Fruit fly (Drosophila melanogaster) whole organism, prepupa: ENCODE data around the gene CG45066.

Source experiments
- Blimp-1 ChIP-seq: fragments of 200-800 bp; sonication (Bioruptor generic); optimal IDR thresholded peaks from 3 replicates; lab custom pipeline; 2017; ENCODE audit warnings: missing biosample characterization, missing genetic modification characterization, mild to moderate bottlenecking, moderate library complexity, missing genetic modification reagents
- CG10669 ChIP-seq: fragments of 200-800 bp; sonication (Bioruptor generic); optimal IDR thresholded peaks from 3 replicates; lab custom pipeline; 2018; ENCODE audit warnings: missing biosample characterization, mild to moderate bottlenecking, missing genetic modification characterization, moderate library complexity
- CG11294 ChIP-seq: fragments of 200-800 bp; sonication (Bioruptor generic); IDR thresholded peaks from 2 replicates; pipeline ENCODE4 v1.3.6; 2022; ENCODE audit warnings: missing biosample characterization, missing genetic modification characterization
- CG11762 ChIP-seq: fragments of 200-800 bp; sonication (Bioruptor generic); optimal IDR thresholded peaks from 3 replicates; lab custom pipeline; 2016; ENCODE audit warnings: missing biosample characterization, missing genetic modification characterization; ENCODE audit not compliant: insufficient read depth
- CG11902 ChIP-seq: fragments of 200-800 bp; sonication (Bioruptor generic); optimal IDR thresholded peaks from 3 replicates; lab custom pipeline; 2016; ENCODE audit warnings: missing biosample characterization, missing genetic modification characterization
- CG15336 ChIP-seq: fragments of 200-800 bp; sonication (Bioruptor generic); IDR thresholded peaks from 2 replicates; pipeline ENCODE4 v1.3.6; 2022; ENCODE audit warnings: missing biosample characterization, missing genetic modification characterization
- CG1621 ChIP-seq: fragments of 200-800 bp; sonication (Bioruptor generic); optimal IDR thresholded peaks from 3 replicates; lab custom pipeline; 2018; ENCODE audit warnings: missing biosample characterization, mild to moderate bottlenecking, missing genetic modification characterization
- CG16779 ChIP-seq: fragments of 200-800 bp; sonication (Bioruptor generic); optimal IDR thresholded peaks from 3 replicates; lab custom pipeline; 2017; ENCODE audit warnings: missing biosample characterization, mild to moderate bottlenecking, missing genetic modification characterization
- CG3032 ChIP-seq: fragments of 200-800 bp; optimal IDR thresholded peaks from 2 replicates; lab custom pipeline; 2019; ENCODE audit warnings: missing biosample characterization, mild to moderate bottlenecking, missing genetic modification characterization, moderate library complexity
- CG31627 ChIP-seq: fragments of 200-800 bp; sonication (Bioruptor generic); optimal IDR thresholded peaks from 3 replicates; lab custom pipeline; 2016; ENCODE audit warnings: missing biosample characterization, missing genetic modification characterization
- CG32006 ChIP-seq: fragments of 200-800 bp; sonication (Bioruptor generic); optimal IDR thresholded peaks from 3 replicates; lab custom pipeline; 2017; ENCODE audit warnings: missing biosample characterization, mild to moderate bottlenecking, missing genetic modification characterization
- CG34406 ChIP-seq: fragments of 200-800 bp; sonication (Bioruptor generic); optimal IDR thresholded peaks from 3 replicates; lab custom pipeline; 2016; ENCODE audit warnings: missing biosample characterization, missing genetic modification characterization
- CG3919 ChIP-seq: fragments of 200-800 bp; sonication (Bioruptor generic); optimal IDR thresholded peaks from 3 replicates; lab custom pipeline; 2016; ENCODE audit warnings: missing biosample characterization, missing genetic modification characterization
- CG6163 ChIP-seq: fragments of 200-800 bp; sonication (Bioruptor generic); IDR thresholded peaks from 3 replicates; pipeline ENCODE4 v1.3.6; 2022; ENCODE audit warnings: missing biosample characterization, missing genetic modification characterization
- CG6276 ChIP-seq: fragments of 200-800 bp; sonication (Bioruptor generic); optimal IDR thresholded peaks from 2 replicates; lab custom pipeline; 2017; ENCODE audit warnings: missing biosample characterization, mild to moderate bottlenecking, missing genetic modification characterization
- CG6792 ChIP-seq: fragments of 200-800 bp; sonication (Bioruptor generic); optimal IDR thresholded peaks from 3 replicates; lab custom pipeline; 2016; ENCODE audit warnings: missing biosample characterization, missing genetic modification characterization
- CG6854 ChIP-seq: fragments of 200-800 bp; sonication (Bioruptor generic); optimal IDR thresholded peaks from 2 replicates; lab custom pipeline; 2017; ENCODE audit warnings: missing biosample characterization, mild to moderate bottlenecking, missing genetic modification characterization
- CG7368 ChIP-seq: fragments of 200-800 bp; sonication (Bioruptor generic); optimal IDR thresholded peaks from 3 replicates; lab custom pipeline; 2016; ENCODE audit warnings: missing biosample characterization, missing genetic modification characterization
- CG8119 ChIP-seq: fragments of 200-800 bp; sonication (Bioruptor generic); IDR thresholded peaks from 3 replicates; pipeline ENCODE4 v1.3.6; 2022; ENCODE audit warnings: missing biosample characterization, missing genetic modification characterization
- CG8319 ChIP-seq: fragments of 200-800 bp; sonication (Bioruptor generic); optimal IDR thresholded peaks from 3 replicates; lab custom pipeline; 2016; ENCODE audit warnings: missing biosample characterization, missing genetic modification characterization
- CG9139 ChIP-seq: fragments of 200-800 bp; sonication (Bioruptor generic); optimal IDR thresholded peaks from 3 replicates; lab custom pipeline; 2017; ENCODE audit warnings: missing biosample characterization, mild to moderate bottlenecking, missing genetic modification characterization
- Eip78C ChIP-seq: fragments of 200-800 bp; sonication (Bioruptor generic); peaks from one replicate; lab custom pipeline; 2016; ENCODE audit warnings: missing biosample characterization, missing genetic modification characterization
- Ets21C ChIP-seq: fragments of 200-800 bp; sonication (Bioruptor generic); optimal IDR thresholded peaks from 3 replicates; lab custom pipeline; 2016; ENCODE audit warnings: missing biosample characterization, missing genetic modification characterization
- Ets96B ChIP-seq: fragments of 200-800 bp; optimal IDR thresholded peaks from 2 replicates; lab custom pipeline; 2019; ENCODE audit warnings: missing biosample characterization, mild to moderate bottlenecking, missing genetic modification characterization, moderate library complexity
- Gug ChIP-seq: fragments of 200-800 bp; sonication (Bioruptor generic); IDR thresholded peaks from 2 replicates; pipeline ENCODE4 v1.3.6; 2022; ENCODE audit warnings: missing biosample characterization, missing genetic modification characterization
- Hr39 ChIP-seq: fragments of 200-800 bp; sonication (Bioruptor generic); optimal IDR thresholded peaks from 2 replicates; lab custom pipeline; 2016; ENCODE audit warnings: missing biosample characterization, missing genetic modification characterization
- Hr4 ChIP-seq: fragments of 200-800 bp; sonication (Bioruptor generic); optimal IDR thresholded peaks from 3 replicates; lab custom pipeline; 2016; ENCODE audit warnings: missing biosample characterization, missing genetic modification characterization
- Lpt ChIP-seq: fragments of 200-800 bp; sonication (Bioruptor generic); optimal IDR thresholded peaks from 3 replicates; lab custom pipeline; 2016; ENCODE audit warnings: missing biosample characterization, missing genetic modification characterization
- Met ChIP-seq: fragments of 200-800 bp; sonication (Bioruptor generic); optimal IDR thresholded peaks from 3 replicates; lab custom pipeline; 2016; ENCODE audit warnings: missing biosample characterization, missing genetic modification characterization
- OdsH ChIP-seq: fragments of 200-800 bp; sonication (Bioruptor generic); optimal IDR thresholded peaks from 3 replicates; lab custom pipeline; 2016; ENCODE audit warnings: missing biosample characterization, missing genetic modification characterization
- Smox ChIP-seq: fragments of 200-800 bp; sonication (Bioruptor generic); optimal IDR thresholded peaks from 3 replicates; lab custom pipeline; 2016; ENCODE audit warnings: missing biosample characterization, missing genetic modification characterization
- Sox102F ChIP-seq: fragments of 200-800 bp; sonication (Bioruptor generic); optimal IDR thresholded peaks from 2 replicates; lab custom pipeline; 2016; ENCODE audit warnings: missing biosample characterization, mild to moderate bottlenecking, missing genetic modification characterization
- Sox14 ChIP-seq: fragments of 200-800 bp; sonication (Bioruptor generic); optimal IDR thresholded peaks from 3 replicates; lab custom pipeline; 2016; ENCODE audit warnings: missing biosample characterization, missing genetic modification characterization
- Sox15 ChIP-seq: fragments of 200-800 bp; sonication (Bioruptor generic); optimal IDR thresholded peaks from 3 replicates; lab custom pipeline; 2016; ENCODE audit warnings: missing biosample characterization, missing genetic modification characterization
- acj6 ChIP-seq: fragments of 200-800 bp; sonication (Bioruptor generic); optimal IDR thresholded peaks from 3 replicates; lab custom pipeline; 2016; ENCODE audit warnings: missing biosample characterization, missing genetic modification characterization
- cyc ChIP-seq: fragments of 200-800 bp; sonication (Bioruptor generic); optimal IDR thresholded peaks from 3 replicates; lab custom pipeline; 2016; ENCODE audit warnings: missing biosample characterization, missing genetic modification characterization
- dac ChIP-seq: fragments of 200-800 bp; sonication (Bioruptor generic); optimal IDR thresholded peaks from 2 replicates; lab custom pipeline; 2017; ENCODE audit warnings: missing biosample characterization, mild to moderate bottlenecking, missing genetic modification characterization
- eg ChIP-seq: fragments of 200-800 bp; sonication (Bioruptor generic); IDR thresholded peaks from 3 replicates; pipeline ENCODE4 v1.3.6; 2022; ENCODE audit warnings: missing biosample characterization, missing genetic modification characterization
- esn ChIP-seq: fragments of 200-800 bp; sonication (Bioruptor generic); optimal IDR thresholded peaks from 2 replicates; lab custom pipeline; 2016; ENCODE audit warnings: missing biosample characterization, mild to moderate bottlenecking, missing genetic modification characterization, moderate library complexity
- fd59A ChIP-seq: fragments of 200-800 bp; sonication (Bioruptor generic); optimal IDR thresholded peaks from 2 replicates; lab custom pipeline; 2017; ENCODE audit warnings: missing biosample characterization, mild to moderate bottlenecking, missing genetic modification characterization, missing genetic modification reagents
- fd85E ChIP-seq: fragments of 200-800 bp; sonication (Bioruptor generic); optimal IDR thresholded peaks from 3 replicates; lab custom pipeline; 2016; ENCODE audit warnings: missing biosample characterization, missing genetic modification characterization
- lz ChIP-seq: fragments of 200-800 bp; sonication (Bioruptor generic); optimal IDR thresholded peaks from 3 replicates; lab custom pipeline; 2016; ENCODE audit warnings: missing biosample characterization, missing genetic modification characterization
- pdm3 ChIP-seq: fragments of 200-800 bp; sonication (Bioruptor generic); optimal IDR thresholded peaks from 3 replicates; lab custom pipeline; 2016; ENCODE audit warnings: missing biosample characterization, missing genetic modification characterization
- spab ChIP-seq: fragments of 200-800 bp; sonication (Bioruptor generic); optimal IDR thresholded peaks from 2 replicates; lab custom pipeline; 2017; ENCODE audit warnings: missing biosample characterization, mild to moderate bottlenecking, missing genetic modification characterization, missing genetic modification reagents
- svp ChIP-seq: fragments of 200-800 bp; sonication (Bioruptor generic); peaks from one replicate; lab custom pipeline; 2016; ENCODE audit warnings: missing biosample characterization, missing genetic modification characterization
- topi ChIP-seq: fragments of 200-800 bp; sonication (Bioruptor generic); optimal IDR thresholded peaks from 3 replicates; lab custom pipeline; 2016; ENCODE audit warnings: missing biosample characterization, missing genetic modification characterization

The CG45066 gene

DNA sequence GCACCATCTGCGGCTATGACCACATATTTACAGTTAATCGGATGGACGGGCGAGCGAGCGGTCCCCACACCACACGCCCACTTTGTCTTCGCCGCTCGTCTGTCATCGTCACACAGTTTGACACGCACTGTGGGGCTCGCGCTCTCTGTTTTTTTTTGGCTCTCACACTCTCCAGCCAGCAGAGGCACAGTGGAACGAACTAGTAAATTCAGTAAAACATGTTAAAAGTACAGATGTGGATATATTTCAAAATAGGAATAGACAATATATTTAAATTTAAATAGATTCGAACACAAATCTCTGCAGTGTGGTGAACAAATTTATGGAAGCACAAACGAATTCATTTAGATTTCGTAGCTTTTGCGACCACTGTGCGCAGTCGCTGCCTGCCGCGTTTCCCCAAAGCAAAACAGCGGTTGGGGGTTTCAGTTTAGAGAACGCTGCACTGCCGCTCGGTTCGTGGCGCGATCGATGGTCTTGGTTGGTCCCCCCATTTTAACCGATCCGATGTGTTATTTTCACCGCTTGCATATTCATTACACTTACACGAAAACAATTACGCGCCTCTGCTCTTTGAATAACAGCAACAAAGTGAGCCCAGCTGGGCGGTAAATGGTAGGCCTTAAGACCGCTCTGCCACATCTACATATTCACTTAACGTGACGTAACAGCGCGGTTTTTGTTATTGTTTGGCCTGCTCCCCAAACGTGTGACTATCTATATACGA, 29.7 kb downstream of the CG45066 start (continued):
- TF ChIP-seq Sox14 (GFP tag; lab: Kevin White, UChicago) (peak; percentile 99), esn (GFP tag; lab: Kevin White, UChicago) (peak; percentile 99), cyc (GFP tag; lab: Kevin White, UChicago) (peak; percentile 98), CG11294 (peak; percentile 97), OdsH (GFP tag; lab: Kevin White, UChicago) (peak; percentile 99), CG6276 (GFP tag; lab: Kevin White, UChicago) (peak; percentile 99), CG11902 (GFP tag; lab: Kevin White, UChicago) (peak; percentile 96), acj6 (peak; percentile 99), CG34406 (peak; percentile 99), CG11762 (GFP tag; lab: Kevin White, UChicago) (peak; percentile 98), dac (peak; percentile 97), lz (GFP tag; lab: Kevin White, UChicago) (peak; percentile 99), CG3919 (peak; percentile 99), Hr4 (GFP tag; lab: Kevin White, UChicago) (peak; percentile 99), CG9139 (GFP tag; lab: Kevin White, UChicago) (peak; percentile 92), Smox (peak; percentile 99), eg (GFP tag; lab: Robert Waterston, UW) (peak; percentile 99), CG8119 (GFP tag; lab: Robert Waterston, UW) (peak; percentile 99), spab (GFP tag; lab: Kevin White, UChicago) (peak; percentile 97), fd59A (GFP tag; lab: Kevin White, UChicago) (peak; percentile 95), Hr39 (peak; percentile 98), CG8319 (peak; percentile 97), CG3032 (tag; lab: Kevin White, UChicago) (peak; percentile 94), CG15336 (GFP tag; lab: Robert Waterston, UW) (peak; percentile 99), Blimp-1 (GFP tag; lab: Kevin White, UChicago) (peak; percentile 86), CG6163 (peak; percentile 99), fd85E (peak; percentile 96)
- TF ChIP-seq, all 60 proteins: peak for 60

DNA sequence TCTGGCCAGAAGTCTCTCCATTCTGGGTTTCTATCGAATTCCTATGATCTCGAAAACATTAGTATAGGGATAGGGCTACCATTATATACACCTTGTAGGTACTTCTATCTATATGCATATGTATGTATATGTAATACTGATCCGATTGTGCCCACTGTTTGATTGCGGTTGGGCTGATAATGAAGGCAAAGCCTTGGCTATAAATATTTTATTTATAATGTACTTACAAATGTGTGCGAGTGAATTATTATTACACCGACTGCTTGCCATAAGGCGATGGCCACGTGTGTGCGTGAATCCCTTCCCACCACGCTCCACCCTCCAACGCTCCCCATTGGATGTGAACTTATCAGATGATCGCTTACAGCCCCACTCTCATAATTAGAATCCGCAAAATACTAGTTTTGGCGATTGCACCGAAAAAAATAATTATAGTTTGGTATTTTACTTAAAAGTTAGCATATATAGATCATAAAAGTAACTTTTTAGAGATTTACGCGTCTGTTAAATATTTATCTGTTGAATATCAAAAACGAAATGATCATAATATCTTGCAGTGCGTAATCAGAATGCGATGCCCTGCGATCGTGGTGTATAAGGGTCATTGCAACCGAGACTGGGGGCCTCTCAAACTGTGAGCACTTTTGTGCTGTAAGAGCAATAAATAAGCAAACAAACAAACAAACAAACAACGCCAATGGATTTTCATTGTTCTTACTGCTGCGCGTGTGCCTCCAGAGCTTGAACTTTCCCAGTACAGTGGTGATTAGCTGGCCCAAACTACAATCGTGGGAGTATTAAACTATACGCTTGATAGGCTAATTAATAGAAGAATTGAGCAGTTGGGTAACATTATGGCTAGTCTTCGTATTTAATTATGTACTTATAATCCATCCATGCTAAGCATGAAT, 30.7 kb downstream of the CG45066 start:
- TF ChIP-seq svp (GFP tag; lab: Kevin White, UChicago) (peak; percentile 91), CG3919 (no peak), Blimp-1 (GFP tag; lab: Kevin White, UChicago) (no peak), Hr4 (GFP tag; lab: Kevin White, UChicago) (no peak), CG7368 (GFP tag; lab: Kevin White, UChicago) (no peak), Met (no peak), Lpt (GFP tag; lab: Kevin White, UChicago) (no peak), Gug (GFP tag; lab: Robert Waterston, UW) (peak; percentile 33), Eip78C (peak; percentile 75), CG16779 (no peak), pdm3 (peak; percentile 39), CG10669 (GFP tag; lab: Kevin White, UChicago) (peak; percentile 24), CG3032 (tag; lab: Kevin White, UChicago) (peak; percentile 26), Sox102F (GFP tag; lab: Kevin White, UChicago) (no peak), spab (GFP tag; lab: Kevin White, UChicago) (no peak), Smox (no peak), CG6792 (GFP tag; lab: Kevin White, UChicago) (no peak), CG34406 (no peak), acj6 (peak; percentile 3), CG32006 (no peak), Sox15 (GFP tag; lab: Kevin White, UChicago) (peak; percentile 51), fd85E (no peak), CG1621 (tag; lab: Kevin White, UChicago) (no peak), cyc (GFP tag; lab: Kevin White, UChicago) (peak; percentile 30), CG6854 (GFP tag; lab: Kevin White, UChicago) (no peak), topi (GFP tag; lab: Kevin White, UChicago) (no peak), Ets96B (tag; lab: Kevin White, UChicago) (no peak), CG11902 (GFP tag; lab: Kevin White, UChicago) (peak; percentile 39), lz (GFP tag; lab: Kevin White, UChicago) (no peak), CG31627 (GFP tag; lab: Kevin White, UChicago) (peak; percentile 25), Ets21C (no peak)
